Worm (Caenorhabditis elegans) whole organism, L4/young adult: ENCODE results near the gene rab-7.

ENCODE experiments used
- W03F9.2 ChIP-seq: fragments of 150-350 bp; optimal IDR thresholded peaks from 2 replicates; lab custom pipeline; 2014; ENCODE audit warnings: missing biosample characterization, missing genetic modification characterization
- him-1 ChIP-seq: sonication (generic microtip); optimal IDR thresholded peaks from 2 replicates; lab custom pipeline; 2016; ENCODE audit warnings: missing genotype, missing genetic modification reagents, missing genetic modification characterization, missing compliant biosample characterization

ce11 chrII:11954811-11955210, 11.9 kb downstream of the rab-7 start:
- TF ChIP-seq him-1 (tag; lab: Kevin White, UChicago) (no peak), W03F9.2 (tag; lab: Kevin White, UChicago) (no peak)
